Worm (Caenorhabditis elegans) whole organism, L1 larva: ENCODE measurements around the gene R07B1.7.

ENCODE experiments used
- C16A3.4 ChIP-seq: fragments of 150-350 bp; optimal IDR thresholded peaks from 2 replicates; lab custom pipeline; 2014; ENCODE audit warnings: missing biosample characterization, missing genetic modification characterization
- Y116A8C.19 ChIP-seq: sonication (generic microtip); optimal IDR thresholded peaks from 2 replicates; lab custom pipeline; 2016; ENCODE audit warnings: missing compliant biosample characterization, missing genetic modification characterization, borderline replicate concordance
- aha-1 ChIP-seq: fragments of 150-350 bp; optimal IDR thresholded peaks from 2 replicates; lab custom pipeline; 2014; ENCODE audit warnings: missing biosample characterization, missing genetic modification characterization
- aly-2 ChIP-seq: fragments of 150-350 bp; optimal IDR thresholded peaks from 2 replicates; lab custom pipeline; 2014; ENCODE audit warnings: missing biosample characterization, missing genetic modification characterization
- ama-1 ChIP-seq: fragments of 150-350 bp; optimal IDR thresholded peaks from 2 replicates; lab custom pipeline; 2014
- blmp-1 ChIP-seq: fragments of 150-350 bp; optimal IDR thresholded peaks from 2 replicates; lab custom pipeline; 2014; ENCODE audit warnings: missing biosample characterization, missing genetic modification characterization
- ceh-63 ChIP-seq: fragments of 200-800 bp; sonication (Bioruptor generic); optimal IDR thresholded peaks from 2 replicates; lab custom pipeline; 2018; ENCODE audit warnings: mild to moderate bottlenecking, missing genetic modification characterization, missing compliant biosample characterization
- ceh-82 ChIP-seq, 3 experiments: fragments of 150-350 bp in 1 of 3; sonication (generic microtip) in 2 of 3; optimal IDR thresholded peaks; 2 replicates each; lab custom pipeline; 2014 to 2017; ENCODE audit warnings: missing biosample characterization in 3 of 3, missing genetic modification characterization in 3 of 3
- ceh-90 ChIP-seq: sonication (generic microtip); optimal IDR thresholded peaks from 2 replicates; lab custom pipeline; 2016; ENCODE audit warnings: missing genetic modification characterization, missing compliant biosample characterization
- ces-1 ChIP-seq: fragments of 150-350 bp; optimal IDR thresholded peaks from 2 replicates; lab custom pipeline; 2014; ENCODE audit warnings: missing biosample characterization, missing genetic modification reagents, missing genetic modification characterization
- dpl-1 ChIP-seq, 3 experiments: fragments of 150-350 bp in 2 of 3; sonication (generic microtip) in 1 of 3; optimal IDR thresholded peaks; 2 replicates each; lab custom pipeline; 2014 to 2017; ENCODE audit warnings: missing biosample characterization in 3 of 3, missing genetic modification characterization in 3 of 3, missing genetic modification reagents in 3 of 3
- dsc-1 ChIP-seq: sonication (generic microtip); optimal IDR thresholded peaks from 2 replicates; lab custom pipeline; 2016; ENCODE audit warnings: mild to moderate bottlenecking, missing genetic modification characterization, missing compliant biosample characterization
- efl-1 ChIP-seq, 4 experiments: fragments of 150-350 bp; optimal IDR thresholded peaks in 3 of 4; peaks in 1 of 4; 1 replicate in 1 of 4; 2 replicates in 3 of 4; lab custom pipeline; 2014; ENCODE audit warnings: missing biosample characterization in 2 of 4, missing genetic modification characterization in 2 of 4, missing genetic modification reagents in 2 of 4
- efl-3 ChIP-seq: fragments of 200-800 bp; sonication (Bioruptor generic); optimal IDR thresholded peaks from 2 replicates; lab custom pipeline; 2018; ENCODE audit warnings: mild to moderate bottlenecking, missing genetic modification characterization, missing compliant biosample characterization
- egl-13 ChIP-seq: sonication (generic microtip); optimal IDR thresholded peaks from 2 replicates; lab custom pipeline; 2016; ENCODE audit warnings: missing genotype, missing genetic modification reagents, missing genetic modification characterization, missing compliant biosample characterization
- elt-2 ChIP-seq: sonication (generic microtip); optimal IDR thresholded peaks from 2 replicates; lab custom pipeline; 2016; ENCODE audit warnings: missing genetic modification characterization, mild to moderate bottlenecking, inconsistent platforms, missing compliant biosample characterization, missing genetic modification reagents
- elt-3 ChIP-seq, 6 experiments: fragments of 150-350 bp in 1 of 6; sonication (generic microtip); optimal IDR thresholded peaks; 2 replicates each; lab custom pipeline; 2017 to 2018; ENCODE audit warnings: missing biosample characterization in 6 of 6, missing genetic modification characterization in 6 of 6, inconsistent platforms in 1 of 6
- ets-5 ChIP-seq: fragments of 200-800 bp; sonication (Bioruptor generic); IDR thresholded peaks from 2 replicates; pipeline ENCODE4 v1.3.6; 2022; ENCODE audit warnings: missing genetic modification characterization, missing compliant biosample characterization
- fkh-10 ChIP-seq: sonication (generic microtip); optimal IDR thresholded peaks from 2 replicates; lab custom pipeline; 2017; ENCODE audit warnings: missing biosample characterization, missing genetic modification reagents, missing genetic modification characterization
- fkh-4 ChIP-seq: sonication (generic microtip); optimal IDR thresholded peaks from 2 replicates; lab custom pipeline; 2016; ENCODE audit warnings: missing compliant biosample characterization, missing genetic modification characterization, borderline replicate concordance
- fos-1 ChIP-seq: fragments of 150-350 bp; optimal IDR thresholded peaks from 2 replicates; lab custom pipeline; 2014; ENCODE audit warnings: missing biosample characterization, missing genetic modification characterization
- hlh-4 ChIP-seq: sonication (generic microtip); optimal IDR thresholded peaks from 2 replicates; lab custom pipeline; 2016; ENCODE audit warnings: mild to moderate bottlenecking, missing genetic modification characterization, missing compliant biosample characterization
- isw-1 ChIP-seq: fragments of 200-800 bp; sonication (Bioruptor generic); IDR thresholded peaks from 2 replicates; pipeline ENCODE4 v1.3.6; 2022; ENCODE audit warnings: missing genetic modification characterization, missing compliant biosample characterization
- jun-1 ChIP-seq: fragments of 150-350 bp; optimal IDR thresholded peaks from 2 replicates; lab custom pipeline; 2014; ENCODE audit warnings: missing biosample characterization, missing genetic modification reagents, missing genetic modification characterization
- lin-15B ChIP-seq: fragments of 150-350 bp; sonication (generic microtip); optimal IDR thresholded peaks from 3 replicates; lab custom pipeline; 2014; ENCODE audit warnings: missing biosample characterization, missing genetic modification characterization
- lin-35 ChIP-seq, 2 experiments: fragments of 150-350 bp; optimal IDR thresholded peaks; 2 replicates each; lab custom pipeline; 2014; ENCODE audit warnings: missing biosample characterization in 2 of 2, missing genetic modification characterization in 2 of 2, missing genetic modification reagents in 2 of 2
- lir-3 ChIP-seq: sonication (generic microtip); optimal IDR thresholded peaks from 2 replicates; lab custom pipeline; 2016; ENCODE audit warnings: mild to moderate bottlenecking, missing genetic modification characterization, moderate library complexity, missing compliant biosample characterization; ENCODE audit not compliant: poor library complexity
- lsy-2 ChIP-seq, 2 experiments: fragments of 150-350 bp; optimal IDR thresholded peaks; 2 replicates each; lab custom pipeline; 2014; ENCODE audit warnings: missing biosample characterization in 2 of 2, missing genetic modification characterization in 2 of 2
- mab-9 ChIP-seq: fragments of 200-800 bp; sonication (Bioruptor generic); IDR thresholded peaks from 2 replicates; pipeline ENCODE4 v1.3.6; 2022; ENCODE audit warnings: missing genetic modification reagents, missing genetic modification characterization, missing compliant biosample characterization
- mdl-1 ChIP-seq, 2 experiments: fragments of 150-350 bp; optimal IDR thresholded peaks; 2 replicates each; lab custom pipeline; 2014 to 2017; ENCODE audit warnings: missing biosample characterization in 2 of 2, missing genetic modification characterization in 2 of 2, inconsistent platforms in 1 of 2
- mef-2 ChIP-seq: fragments of 150-350 bp; optimal IDR thresholded peaks from 2 replicates; lab custom pipeline; 2014; ENCODE audit warnings: missing biosample characterization, missing genetic modification characterization
- mep-1 ChIP-seq: fragments of 150-350 bp; optimal IDR thresholded peaks from 2 replicates; lab custom pipeline; 2014; ENCODE audit warnings: missing biosample characterization, missing genetic modification characterization
- nhr-20 ChIP-seq: sonication (generic microtip); optimal IDR thresholded peaks from 2 replicates; lab custom pipeline; 2016; ENCODE audit warnings: mild to moderate bottlenecking, missing genetic modification characterization, missing compliant biosample characterization
- nhr-237 ChIP-seq: fragments of 150-350 bp; optimal IDR thresholded peaks from 2 replicates; lab custom pipeline; 2014; ENCODE audit warnings: missing biosample characterization, missing genetic modification characterization
- nhr-28 ChIP-seq: fragments of 150-350 bp; optimal IDR thresholded peaks from 2 replicates; lab custom pipeline; 2014; ENCODE audit warnings: missing biosample characterization, missing genetic modification characterization
- nhr-47 ChIP-seq: sonication (generic microtip); optimal IDR thresholded peaks from 2 replicates; lab custom pipeline; 2016; ENCODE audit warnings: mild to moderate bottlenecking, missing genetic modification characterization, moderate library complexity, missing compliant biosample characterization
- nhr-71 ChIP-seq: sonication (generic microtip); optimal IDR thresholded peaks from 2 replicates; lab custom pipeline; 2016; ENCODE audit warnings: mild to moderate bottlenecking, missing genetic modification characterization, moderate library complexity, missing compliant biosample characterization
- nhr-77 ChIP-seq: fragments of 150-350 bp; optimal IDR thresholded peaks from 2 replicates; lab custom pipeline; 2014; ENCODE audit warnings: missing biosample characterization, missing genetic modification characterization
- nhr-85 ChIP-seq: sonication (generic microtip); peaks from one replicate; lab custom pipeline; 2016; ENCODE audit warnings: missing genetic modification characterization, inconsistent platforms, missing compliant biosample characterization
- nhr-90 ChIP-seq: sonication (generic microtip); optimal IDR thresholded peaks from 2 replicates; lab custom pipeline; 2016; ENCODE audit warnings: mild to moderate bottlenecking, missing genetic modification characterization, missing compliant biosample characterization; ENCODE audit not compliant: poor library complexity
- pqm-1 ChIP-seq: sonication (generic microtip); optimal IDR thresholded peaks from 3 replicates; lab custom pipeline; 2017; ENCODE audit warnings: missing biosample characterization, missing genetic modification characterization
- snpc-4 ChIP-seq: fragments of 150-350 bp; optimal IDR thresholded peaks from 2 replicates; lab custom pipeline; 2014; ENCODE audit warnings: missing biosample characterization, missing genetic modification characterization
- snu-23 ChIP-seq: sonication (generic microtip); optimal IDR thresholded peaks from 2 replicates; lab custom pipeline; 2016; ENCODE audit warnings: missing genetic modification characterization, missing compliant biosample characterization
- swsn-7 ChIP-seq: sonication (generic microtip); optimal IDR thresholded peaks from 2 replicates; lab custom pipeline; 2016; ENCODE audit warnings: missing genetic modification characterization, missing compliant biosample characterization
- tlp-1 ChIP-seq: fragments of 150-350 bp; optimal IDR thresholded peaks from 2 replicates; lab custom pipeline; 2014; ENCODE audit warnings: missing biosample characterization, missing genetic modification characterization
- unc-130 ChIP-seq: fragments of 150-350 bp; optimal IDR thresholded peaks from 2 replicates; lab custom pipeline; 2017; ENCODE audit warnings: missing biosample characterization, missing genetic modification characterization, inconsistent platforms
- unc-30 ChIP-seq: sonication (generic microtip); optimal IDR thresholded peaks from 2 replicates; lab custom pipeline; 2017; ENCODE audit warnings: missing biosample characterization, missing genetic modification characterization
- unc-86 ChIP-seq: sonication (generic microtip); optimal IDR thresholded peaks from 2 replicates; lab custom pipeline; 2016; ENCODE audit warnings: missing genetic modification characterization, missing compliant biosample characterization
- vab-15 ChIP-seq: sonication (generic microtip); optimal IDR thresholded peaks from 2 replicates; lab custom pipeline; 2017; ENCODE audit warnings: missing genotype, mild to moderate bottlenecking, missing genetic modification characterization, missing compliant biosample characterization
- xbp-1 ChIP-seq: sonication (generic microtip); optimal IDR thresholded peaks from 2 replicates; lab custom pipeline; 2016; ENCODE audit warnings: missing genetic modification characterization, missing compliant biosample characterization
- zag-1 ChIP-seq: fragments of 150-350 bp; optimal IDR thresholded peaks from 2 replicates; lab custom pipeline; 2014; ENCODE audit warnings: missing biosample characterization, missing genetic modification characterization
- zip-4 ChIP-seq: fragments of 200-800 bp; sonication (Bioruptor generic); optimal IDR thresholded peaks from 2 replicates; lab custom pipeline; 2018; ENCODE audit warnings: mild to moderate bottlenecking, missing genetic modification characterization, moderate library complexity, missing compliant biosample characterization

Gene R07B1.7

DNA sequence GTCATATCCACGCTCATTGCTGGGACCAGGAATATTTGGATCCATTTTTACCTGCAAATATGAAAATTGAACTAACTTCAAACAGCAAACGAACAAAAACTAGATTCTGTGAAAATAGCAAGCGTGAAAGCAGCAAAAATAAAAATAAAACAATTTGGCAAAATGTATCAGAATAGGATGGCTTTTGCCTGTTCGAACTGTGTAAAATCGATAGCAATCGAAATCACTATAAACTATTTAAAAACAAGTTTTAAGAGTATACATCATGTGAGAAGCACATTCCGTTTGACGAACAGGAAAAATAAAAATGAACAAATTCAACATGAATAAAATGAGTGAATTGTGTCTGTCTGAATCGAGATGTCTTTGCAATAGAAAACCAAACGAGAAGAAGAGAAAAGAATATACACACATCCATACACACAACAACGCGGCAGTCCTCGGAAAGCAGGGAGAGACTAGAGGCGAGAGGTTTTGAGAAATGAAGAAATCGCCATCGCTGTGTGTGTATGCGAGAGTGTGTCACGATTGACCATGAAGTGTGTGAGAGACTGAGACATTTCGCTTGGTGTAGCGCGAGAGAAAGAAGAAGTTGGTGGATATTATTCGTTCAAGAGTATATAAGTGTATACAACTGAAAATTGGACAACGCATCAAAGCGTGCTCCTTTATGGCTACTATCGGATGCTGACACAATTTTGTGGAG is 30.7 kb downstream of the R07B1.7 start, which contains the start of gene phf-34:
Gene phf-34, minus strand, starts transcription at position 51 of the 706 bp plus-strand sequence.
- TF ChIP-seq snu-23 (peak; percentile 72), C16A3.4 (tag; lab: Kevin White, UChicago) (peak; percentile 38), nhr-20 (tag; lab: Kevin White, UChicago) (peak; percentile 39), mdl-1 (tag; optimal IDR thresholded peaks at IDR 0.05; lab: Kevin White, UChicago) (peak in 1 of 2 experiments; percentile 44), jun-1 (tag; lab: Kevin White, UChicago) (peak; percentile 1), mef-2 (no peak), mep-1 (tag; lab: Kevin White, UChicago) (peak; percentile 68), mab-9 (GFP tag; lab: Robert Waterston, UW) (no peak), lin-35 (GFP tag; optimal IDR thresholded peaks at IDR 0.05; lab: Kevin White, UChicago) (peak; percentile 17 to 26), elt-2 (no peak), lsy-2 (tag; optimal IDR thresholded peaks at IDR 0.05; lab: Kevin White, UChicago) (peak; percentile 14 to 52), snpc-4 (tag; lab: Kevin White, UChicago) (peak; percentile 32), pqm-1 (tag; lab: Kevin White, UChicago) (no peak), unc-30 (tag; lab: Kevin White, UChicago) (no peak), Y116A8C.19 (no peak), ces-1 (GFP tag; lab: Kevin White, UChicago) (no peak), egl-13 (tag; lab: Kevin White, UChicago) (peak; percentile 13), blmp-1 (peak; percentile 73), unc-130 (tag; lab: Kevin White, UChicago) (no peak), fkh-10 (GFP tag; lab: Kevin White, UChicago) (peak; percentile 54), unc-86 (tag; lab: Kevin White, UChicago) (peak; percentile 19), aly-2 (no peak), nhr-237 (no peak), tlp-1 (tag; lab: Kevin White, UChicago) (no peak), ama-1 (lab: Kevin White, UChicago) (no peak), ceh-82 (tag; optimal IDR thresholded peaks at IDR 0.05; lab: Kevin White, UChicago) (peak in 2 of 3 experiments; percentile 31 to 57), lin-15B (tag; lab: Kevin White, UChicago) (no peak), efl-3 (GFP tag; lab: Kevin White, UChicago) (no peak), ceh-90 (tag; lab: Kevin White, UChicago) (no peak), aha-1 (tag; lab: Kevin White, UChicago) (no peak), lir-3 (no peak), elt-3 (tag; optimal IDR thresholded peaks at IDR 0.05; lab: Kevin White, UChicago) (no peak), swsn-7 (tag; lab: Kevin White, UChicago) (peak; percentile 54), nhr-77 (no peak), vab-15 (tag; lab: Kevin White, UChicago) (no peak), dsc-1 (peak; percentile 9), dpl-1 (GFP tag; optimal IDR thresholded peaks at IDR 0.05; lab: Kevin White, UChicago) (peak in 1 of 3 experiments; percentile 25), fkh-4 (tag; lab: Kevin White, UChicago) (no peak), nhr-47 (tag; lab: Kevin White, UChicago) (peak; percentile 54), hlh-4 (tag; lab: Kevin White, UChicago) (no peak), zip-4 (GFP tag; lab: Kevin White, UChicago) (no peak), fos-1 (tag; lab: Kevin White, UChicago) (no peak), nhr-90 (no peak), xbp-1 (tag; lab: Kevin White, UChicago) (peak; percentile 26), zag-1 (tag; lab: Kevin White, UChicago) (no peak), ets-5 (GFP tag; lab: Robert Waterston, UW) (no peak), isw-1 (no peak), nhr-71 (tag; lab: Kevin White, UChicago) (peak; percentile 64), nhr-28 (tag; lab: Kevin White, UChicago) (no peak), ceh-63 (GFP tag; lab: Kevin White, UChicago) (no peak), nhr-85 (tag; lab: Kevin White, UChicago) (peak; percentile 55), efl-1 (optimal IDR thresholded peaks at IDR 0.05; lab: Kevin White, UChicago) (peak in 1 of 2 experiments; percentile 50), efl-1 (GFP tag; optimal IDR thresholded peaks at IDR 0.05 in 1 of 2; lab: Kevin White, UChicago) (no peak)
